Worm (Caenorhabditis elegans): ENCODE data around the gene ucr-2.1.

The ucr-2.1 gene

ce11 chrX:11982065-11982464 lies 36.2 kb upstream of the ucr-2.1 start, which contains the start of gene nhr-167:
nhr-167 (minus strand) TSS chrX:11982085.
- TF ChIP-seq C34F6.9 (tag; optimal IDR thresholded peaks at IDR 0.05) (peak; percentile 4), Y55F3AM.14 (GFP tag; optimal IDR thresholded peaks at IDR 0.05) (no peak), lin-11 (tag; optimal IDR thresholded peaks at IDR 0.05) (no peak), sma-9 (GFP tag; optimal IDR thresholded peaks at IDR 0.05) (no peak), sma-9 (tag; optimal IDR thresholded peaks at IDR 0.05) (no peak), egl-27 (tag; optimal IDR thresholded peaks at IDR 0.05) (no peak), sma-3 (GFP tag; optimal IDR thresholded peaks at IDR 0.05) (no peak), ama-1 (optimal IDR thresholded peaks at IDR 0.05) (no peak), nhr-77 (tag; optimal IDR thresholded peaks at IDR 0.05) (no peak)

ce11 chrX:11983576-11984061 lies 34.6 kb upstream of the ucr-2.1 start, which contains the start of gene C49F5.3:
C49F5.3 (minus strand) TSS chrX:11983626.
- TF ChIP-seq lin-13 (GFP tag; optimal IDR thresholded peaks at IDR 0.05) (no peak), elt-3 (tag; optimal IDR thresholded peaks at IDR 0.05) (no peak), crh-2 (tag; optimal IDR thresholded peaks at IDR 0.05) (no peak), Y55F3AM.14 (GFP tag; optimal IDR thresholded peaks at IDR 0.05) (no peak), fos-1 (tag; optimal IDR thresholded peaks at IDR 0.05) (no peak)

ce11 chrX:11985887-11986286 lies 32.3 kb upstream of the ucr-2.1 start, which contains the start of gene C49F5.5:
C49F5.5 (plus strand) TSS chrX:11986187.
- no peak for TF ChIP-seq dmd-4 (tag; optimal IDR thresholded peaks at IDR 0.05)
- TF ChIP-seq lin-39 (tag; optimal IDR thresholded peaks at IDR 0.05) = no peak
- TF ChIP-seq alr-1 (tag; optimal IDR thresholded peaks at IDR 0.05) = no peak
- no peak for TF ChIP-seq nhr-12 (tag; optimal IDR thresholded peaks at IDR 0.05)
- no peak for TF ChIP-seq nhr-21 (tag; optimal IDR thresholded peaks at IDR 0.05)
- TF ChIP-seq ama-1 (optimal IDR thresholded peaks at IDR 0.05) = no peak
- no peak for TF ChIP-seq nhr-77 (tag; optimal IDR thresholded peaks at IDR 0.05)
- TF ChIP-seq fos-1 (tag; optimal IDR thresholded peaks at IDR 0.05) = no peak
- no peak for TF ChIP-seq sma-9 (GFP tag; optimal IDR thresholded peaks at IDR 0.05)
- no peak for TF ChIP-seq sma-9 (tag; optimal IDR thresholded peaks at IDR 0.05)
- no peak for TF ChIP-seq egl-27 (tag; optimal IDR thresholded peaks at IDR 0.05)
- TF ChIP-seq ztf-1 (GFP tag; conservative IDR thresholded peaks at IDR 0.05) = no peak
- TF ChIP-seq elt-3 (tag; optimal IDR thresholded peaks at IDR 0.05) = no peak
- no peak for TF ChIP-seq C34F6.9 (tag; optimal IDR thresholded peaks at IDR 0.05)
- no peak for TF ChIP-seq peb-1 (tag; optimal IDR thresholded peaks at IDR 0.05)
- TF ChIP-seq ZK546.5 (tag; optimal IDR thresholded peaks at IDR 0.05) = no peak
- TF ChIP-seq nhr-23 (tag; optimal IDR thresholded peaks at IDR 0.05) = no peak
- TF ChIP-seq ceh-16 (tag; optimal IDR thresholded peaks at IDR 0.05) = no peak
- no peak for TF ChIP-seq gmeb-1 (tag; optimal IDR thresholded peaks at IDR 0.05)
- TF ChIP-seq mab-5 (tag; optimal IDR thresholded peaks at IDR 0.05) = no peak

ce11 chrX:11987900-11988364 lies 30.3 kb upstream of the ucr-2.1 start, which contains the start of gene C49F5.6:
C49F5.6 (plus strand) TSS chrX:11988314.
- TF ChIP-seq nhr-12 (tag; optimal IDR thresholded peaks at IDR 0.05) = no peak
- no peak for TF ChIP-seq gmeb-1 (tag; optimal IDR thresholded peaks at IDR 0.05)
- TF ChIP-seq ztf-1 (GFP tag; conservative IDR thresholded peaks at IDR 0.05) = no peak
- no peak for TF ChIP-seq ZK546.5 (tag; optimal IDR thresholded peaks at IDR 0.05)
- TF ChIP-seq mdl-1 (tag; optimal IDR thresholded peaks at IDR 0.05) = no peak
- TF ChIP-seq elt-3 (tag; optimal IDR thresholded peaks at IDR 0.05) = no peak
- no peak for TF ChIP-seq lin-11 (tag; optimal IDR thresholded peaks at IDR 0.05)
- no peak for TF ChIP-seq ztf-11 (tag; optimal IDR thresholded peaks at IDR 0.05)

ce11 chrX:11992246-11992645 lies 26.0 kb upstream of the ucr-2.1 start:
- TF ChIP-seq nhr-129 (tag; optimal IDR thresholded peaks at IDR 0.05) = no peak
- no peak for TF ChIP-seq mdl-1 (tag; optimal IDR thresholded peaks at IDR 0.05)
- no peak for TF ChIP-seq ceh-16 (tag; optimal IDR thresholded peaks at IDR 0.05)
- no peak for TF ChIP-seq mbf-1 (tag; optimal IDR thresholded peaks at IDR 0.05)
- TF ChIP-seq elt-1 (tag; optimal IDR thresholded peaks at IDR 0.05) = no peak

ce11 chrX:11992778-11993177 lies 25.5 kb upstream of the ucr-2.1 start:
- TF ChIP-seq ama-1 (optimal IDR thresholded peaks at IDR 0.05) = no peak
- TF ChIP-seq gmeb-1 (tag; optimal IDR thresholded peaks at IDR 0.05) = no peak

- TF ChIP-seq alr-1 (tag; optimal IDR thresholded peaks at IDR 0.05) (no peak), sma-3 (GFP tag; optimal IDR thresholded peaks at IDR 0.05) (peak; percentile 24), sem-4 (tag; optimal IDR thresholded peaks at IDR 0.05) (no peak)
These were observed 24.9 kb upstream of the ucr-2.1 start for ce11 chrX:11993327-11993726.

All from whole organism, L2 larva.